Fruit fly (Drosophila melanogaster) whole organism: Measurements from ENCODE around the gene Gr22b.

Experiments
- CG8478 ChIP-seq: fragments of >200 bp; optimal IDR thresholded peaks from 2 replicates; lab custom pipeline; 2018; ENCODE audit warnings: inconsistent platforms
- Dll ChIP-seq: fragments of >200 bp; optimal IDR thresholded peaks from 2 replicates; lab custom pipeline; 2017
- EcR ChIP-seq, 2 experiments: fragments of >200 bp; optimal IDR thresholded peaks; 2 replicates each; lab custom pipeline; 2017; ENCODE audit warnings: missing biosample characterization in 2 of 2, missing genetic modification characterization in 2 of 2, missing genetic modification reagents in 2 of 2
- pan ChIP-seq: fragments of >200 bp; optimal IDR thresholded peaks from 2 replicates; lab custom pipeline; 2017
- psq ChIP-seq: fragments of >200 bp; optimal IDR thresholded peaks from 2 replicates; lab custom pipeline; 2017
- usp ChIP-seq: fragments of >200 bp; optimal IDR thresholded peaks from 2 replicates; lab custom pipeline; 2017; ENCODE audit warnings: missing biosample characterization, missing genetic modification characterization, mixed read lengths

Gr22b gene

dm6 chr2L:1783762-1784161, 9.3 kb downstream of the Gr22b start, which contains the start of gene Gr22e:
Gene Gr22e (plus strand): TSS chr2L:1784062.
- TF ChIP-seq EcR (GFP tag; optimal IDR thresholded peaks at IDR 0.05; lab: Kevin White, UChicago): no peak

DNA sequence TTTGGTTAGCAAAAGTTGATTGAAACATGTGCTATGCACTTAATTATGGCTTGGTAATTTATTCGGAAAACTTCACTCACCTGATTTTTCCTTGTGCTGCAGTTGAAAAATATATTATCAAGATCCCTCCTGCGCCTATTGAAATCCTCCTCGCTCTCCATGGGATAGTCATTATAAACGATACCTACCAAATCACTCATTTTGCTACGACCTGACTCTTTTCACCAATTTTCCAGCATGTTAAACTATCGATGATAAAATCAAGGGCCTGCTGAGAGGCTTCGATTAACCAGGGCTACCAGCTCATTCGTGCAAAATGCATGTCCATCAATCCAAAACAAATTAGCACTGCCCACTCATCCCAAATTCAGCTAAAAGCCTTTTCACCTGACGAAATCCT, 34.2 kb downstream of the Gr22b start, which contains the start of gene CG17650:
TSS of gene CG17650 (minus strand) at position 241 of the 400 bp plus-strand sequence.
- TF ChIP-seq CG8478 (lab: Kevin White, UChicago) (no peak), psq (lab: Kevin White, UChicago) (no peak), EcR (GFP tag; optimal IDR thresholded peaks at IDR 0.05; lab: Kevin White, UChicago) (no peak), pan (lab: Kevin White, UChicago) (no peak), usp (GFP tag; lab: Kevin White, UChicago) (no peak), Dll (lab: Kevin White, UChicago) (no peak)

dm6 chr2L:1756351-1756750, 36.7 kb downstream of the Gr22b start, which contains the start of gene Gr22f:
Gene Gr22f (minus strand): TSS chr2L:1756451.
- TF ChIP-seq psq (lab: Kevin White, UChicago) (no peak), usp (GFP tag; lab: Kevin White, UChicago) (no peak), CG8478 (lab: Kevin White, UChicago) (no peak), EcR (GFP tag; optimal IDR thresholded peaks at IDR 0.05; lab: Kevin White, UChicago) (no peak), pan (lab: Kevin White, UChicago) (no peak), Dll (lab: Kevin White, UChicago) (no peak)

DNA sequence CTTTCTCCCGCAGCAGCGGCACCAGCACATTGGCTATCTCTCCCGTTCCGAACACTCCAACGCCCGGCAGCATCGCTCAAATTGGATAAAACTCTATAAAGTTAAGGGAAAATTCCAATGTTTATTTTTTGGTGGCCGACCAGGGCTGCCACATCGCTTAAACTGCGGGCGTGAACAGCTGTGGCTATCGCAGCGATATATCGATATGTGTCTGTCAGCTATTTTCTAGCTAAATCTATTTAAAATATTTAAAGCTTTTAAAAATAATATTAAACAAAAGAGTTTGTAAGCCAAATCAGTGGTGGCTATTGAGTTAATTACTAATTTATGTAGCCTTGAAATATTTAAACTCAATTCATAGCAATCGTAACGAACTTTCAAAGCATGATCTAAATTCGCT, 41.1 kb downstream of the Gr22b start, which contains the start of the genes CG17712 and CG17648:
TSS of gene CG17712 (minus strand) at position 170 of the 400 bp plus-strand sequence.
TSS of gene CG17648 (plus strand) at position 356 of the 400 bp plus-strand sequence.
- TF ChIP-seq EcR (GFP tag; optimal IDR thresholded peaks at IDR 0.05; lab: Kevin White, UChicago) (no peak), CG8478 (lab: Kevin White, UChicago) (no peak), psq (lab: Kevin White, UChicago) (no peak), Dll (lab: Kevin White, UChicago) (no peak), usp (GFP tag; lab: Kevin White, UChicago) (no peak), pan (lab: Kevin White, UChicago) (no peak)

DNA sequence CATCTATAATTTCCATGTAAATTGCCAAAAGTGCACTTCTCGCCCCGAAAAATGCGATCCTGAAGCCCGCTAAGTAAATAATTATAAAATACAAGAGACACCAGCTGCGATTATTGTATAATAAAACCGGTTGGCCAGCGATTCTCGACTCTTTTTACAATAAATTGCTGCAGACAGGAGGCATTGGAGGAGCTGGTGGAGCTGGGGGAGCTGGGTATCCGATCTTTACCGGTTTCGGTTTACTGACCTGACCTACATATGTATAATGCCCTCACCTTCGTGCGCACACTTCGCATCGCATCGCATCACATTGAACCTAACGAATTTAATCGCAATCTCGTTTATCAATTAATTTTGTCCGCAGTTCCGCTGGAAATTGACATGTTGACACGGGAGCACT, 44.7 kb downstream of the Gr22b start:
- no peak for TF ChIP-seq EcR (GFP tag; optimal IDR thresholded peaks at IDR 0.05; lab: Kevin White, UChicago)
- no peak for TF ChIP-seq psq (lab: Kevin White, UChicago)
- TF ChIP-seq Dll (lab: Kevin White, UChicago): no peak
- no peak for TF ChIP-seq usp (GFP tag; lab: Kevin White, UChicago)
- TF ChIP-seq pan (lab: Kevin White, UChicago): no peak
- TF ChIP-seq CG8478 (lab: Kevin White, UChicago): no peak

- TF ChIP-seq Dll (lab: Kevin White, UChicago): no peak
- no peak for TF ChIP-seq EcR (GFP tag; optimal IDR thresholded peaks at IDR 0.05; lab: Kevin White, UChicago)
- TF ChIP-seq psq (lab: Kevin White, UChicago): no peak
- TF ChIP-seq CG8478 (lab: Kevin White, UChicago): no peak
- TF ChIP-seq pan (lab: Kevin White, UChicago): no peak
- no peak for TF ChIP-seq usp (GFP tag; lab: Kevin White, UChicago)
These were observed 49.3 kb downstream of the Gr22b start for dm6 chr2L:1743800-1744199.
